Fruit fly (Drosophila melanogaster): ENCODE data around the gene Sec13.

Sec13 gene

DNA sequence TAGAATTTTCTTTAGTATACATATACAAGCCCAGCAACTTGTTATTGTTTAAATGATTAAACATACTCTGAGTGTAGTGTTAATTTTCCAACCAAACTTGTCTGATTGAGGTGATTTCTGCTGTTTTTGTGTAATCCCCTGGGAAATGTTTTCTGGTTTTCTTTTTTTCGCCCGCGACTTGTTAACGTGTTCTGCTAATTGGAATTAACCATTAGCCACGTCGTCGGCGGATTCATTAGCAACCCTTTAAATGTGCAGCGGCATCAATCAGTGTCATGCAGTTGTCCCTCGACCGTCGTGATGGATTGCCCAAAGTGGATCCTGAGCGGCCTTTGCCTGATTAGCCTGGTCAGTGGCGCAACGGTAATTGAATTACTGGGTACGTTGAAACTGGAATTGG is 49.1 kb downstream of the Sec13 start, which contains the start of gene Ir94e:
Ir94e (plus strand) TSS at position 301 of the 400 bp plus-strand sequence.
- TF ChIP-seq ttk (optimal IDR thresholded peaks at IDR 0.05) = no peak
- TF ChIP-seq psq (optimal IDR thresholded peaks at IDR 0.05) = no peak
- TF ChIP-seq insv (optimal IDR thresholded peaks at IDR 0.05) = no peak
- no peak for TF ChIP-seq Myc (optimal IDR thresholded peaks at IDR 0.05)
- TF ChIP-seq Sin3A (optimal IDR thresholded peaks at IDR 0.05) = no peak
- no peak for TF ChIP-seq h (optimal IDR thresholded peaks at IDR 0.05)

DNA sequence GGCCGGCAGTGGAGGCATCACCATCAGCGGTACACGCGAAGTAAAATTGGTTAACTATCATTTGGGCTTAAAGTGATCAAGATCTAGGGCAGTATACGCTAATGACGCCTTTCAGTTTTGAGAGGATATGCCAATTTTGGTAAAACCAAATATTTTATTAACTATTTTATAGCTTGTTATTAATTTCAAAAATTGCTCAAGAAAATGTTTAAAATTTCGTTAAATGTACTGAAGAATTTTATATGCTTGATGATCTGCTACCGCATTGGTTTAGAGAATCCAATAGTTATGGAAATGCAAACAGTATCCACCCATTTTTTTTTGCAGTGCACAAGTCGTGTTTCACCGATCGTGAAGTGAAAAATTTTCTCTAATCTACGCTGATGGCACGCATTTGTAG is 51.8 kb downstream of the Sec13 start:
- TF ChIP-seq Sin3A (optimal IDR thresholded peaks at IDR 0.05) = no peak
- TF ChIP-seq Myc (optimal IDR thresholded peaks at IDR 0.05) = no peak
- no peak for TF ChIP-seq insv (optimal IDR thresholded peaks at IDR 0.05)
- TF ChIP-seq psq (optimal IDR thresholded peaks at IDR 0.05) = no peak
- no peak for TF ChIP-seq ttk (optimal IDR thresholded peaks at IDR 0.05)
- no peak for TF ChIP-seq h (optimal IDR thresholded peaks at IDR 0.05)
